Fruit fly (Drosophila melanogaster) whole organism: ENCODE data around the gene Imp.

ENCODE experiments used
- CG8478 ChIP-seq: fragments of >200 bp; optimal IDR thresholded peaks from 2 replicates; lab custom pipeline; 2018; ENCODE audit warnings: inconsistent platforms
- Dll ChIP-seq: fragments of >200 bp; optimal IDR thresholded peaks from 2 replicates; lab custom pipeline; 2017
- EcR ChIP-seq, 2 experiments: fragments of >200 bp; optimal IDR thresholded peaks; 2 replicates each; lab custom pipeline; 2017; ENCODE audit warnings: missing biosample characterization in 2 of 2, missing genetic modification characterization in 2 of 2, missing genetic modification reagents in 2 of 2
- pan ChIP-seq: fragments of >200 bp; optimal IDR thresholded peaks from 2 replicates; lab custom pipeline; 2017
- psq ChIP-seq: fragments of >200 bp; optimal IDR thresholded peaks from 2 replicates; lab custom pipeline; 2017
- usp ChIP-seq: fragments of >200 bp; optimal IDR thresholded peaks from 2 replicates; lab custom pipeline; 2017; ENCODE audit warnings: missing biosample characterization, missing genetic modification characterization, mixed read lengths

dm6 chrX:10832369-10832768 is 8.3 kb upstream of the Imp start:
- no peak for TF ChIP-seq psq (lab: Kevin White, UChicago)
- no peak for TF ChIP-seq usp (GFP tag; lab: Kevin White, UChicago)
- TF ChIP-seq pan (lab: Kevin White, UChicago) = no peak
- TF ChIP-seq Dll = no peak
- no peak for TF ChIP-seq EcR (GFP tag; optimal IDR thresholded peaks at IDR 0.05; lab: Kevin White, UChicago)
- TF ChIP-seq CG8478 (lab: Kevin White, UChicago) = no peak
